Worm (Caenorhabditis elegans) whole organism, L4/young adult: ENCODE results near the gene R07E4.1.

Experiments used
- W03F9.2 ChIP-seq: fragments of 150-350 bp; optimal IDR thresholded peaks from 2 replicates; lab custom pipeline; 2014; ENCODE audit warnings: missing biosample characterization, missing genetic modification characterization
- dao-5 ChIP-seq: sonication (generic microtip); optimal IDR thresholded peaks from 2 replicates; lab custom pipeline; 2016; ENCODE audit warnings: missing genotype, missing genetic modification characterization, moderate library complexity, missing compliant biosample characterization
- him-1 ChIP-seq: sonication (generic microtip); optimal IDR thresholded peaks from 2 replicates; lab custom pipeline; 2016; ENCODE audit warnings: missing genotype, missing genetic modification reagents, missing genetic modification characterization, missing compliant biosample characterization

ce11 chrX:5923672-5924071 lies 35.2 kb upstream of the R07E4.1 start:
- no peak for TF ChIP-seq him-1 (tag; lab: Kevin White, UChicago)
- TF ChIP-seq W03F9.2 (tag; lab: Kevin White, UChicago): no peak
- TF ChIP-seq dao-5 (tag; lab: Kevin White, UChicago): no peak
